Fruit fly (Drosophila melanogaster) whole organism, wandering third instar larva: ENCODE results near the gene CG10513.

Experiments used
- Abd-B ChIP-seq: fragments of >200 bp; optimal IDR thresholded peaks from 2 replicates; lab custom pipeline; 2017; ENCODE audit warnings: missing biosample characterization, missing genetic modification characterization
- CG9705 ChIP-seq: fragments of 200-800 bp; sonication (Bioruptor generic); optimal IDR thresholded peaks from 2 replicates; lab custom pipeline; 2018; ENCODE audit warnings: missing biosample characterization, mild to moderate bottlenecking, missing genetic modification characterization
- CrebA ChIP-seq: fragments of 200-800 bp; sonication (Bioruptor generic); optimal IDR thresholded peaks from 2 replicates; lab custom pipeline; 2016; ENCODE audit warnings: missing biosample characterization, mild to moderate bottlenecking, missing genetic modification characterization, borderline replicate concordance
- Dfd ChIP-seq: fragments of >200 bp; optimal IDR thresholded peaks from 2 replicates; lab custom pipeline; 2017; ENCODE audit warnings: missing biosample characterization, missing genetic modification characterization
- Dif ChIP-seq: fragments of 200-275, 200-300 bp; sonication (Bioruptor generic); optimal IDR thresholded peaks from 2 replicates; lab custom pipeline; 2018; ENCODE audit warnings: missing biosample characterization, missing genetic modification characterization; ENCODE audit not compliant: partially characterized antibody
- HLH106 ChIP-seq: fragments of 200-800 bp; optimal IDR thresholded peaks from 3 replicates; lab custom pipeline; 2019; ENCODE audit warnings: missing biosample characterization, mild to moderate bottlenecking, missing genetic modification characterization, moderate library complexity
- Hnf4 ChIP-seq: fragments of 200-800 bp; sonication (Bioruptor generic); optimal IDR thresholded peaks from 2 replicates; lab custom pipeline; 2016; ENCODE audit warnings: missing biosample characterization, mild to moderate bottlenecking, missing genetic modification characterization
- Hr78 ChIP-seq: fragments of >200 bp; optimal IDR thresholded peaks from 2 replicates; lab custom pipeline; 2017; ENCODE audit warnings: missing biosample characterization, missing genetic modification characterization
- Hr83 ChIP-seq: fragments of 200-300 bp; sonication (Bioruptor generic); optimal IDR thresholded peaks from 2 replicates; lab custom pipeline; 2016; ENCODE audit warnings: missing biosample characterization, mild to moderate bottlenecking, missing genetic modification characterization, moderate library complexity; ENCODE audit not compliant: poor library complexity, severe bottlenecking
- Jra ChIP-seq: sonication (Bioruptor generic); optimal IDR thresholded peaks from 2 replicates; lab custom pipeline; 2016; ENCODE audit warnings: missing biosample characterization, missing genetic modification characterization
- Mio ChIP-seq: sonication (Bioruptor generic); optimal IDR thresholded peaks from 2 replicates; lab custom pipeline; 2016; ENCODE audit warnings: missing biosample characterization, missing genetic modification characterization
- Myc ChIP-seq: fragments of >200 bp; optimal IDR thresholded peaks from 2 replicates; lab custom pipeline; 2017
- OdsH ChIP-seq: fragments of 200-800 bp; sonication (Bioruptor generic); optimal IDR thresholded peaks from 2 replicates; lab custom pipeline; 2016; ENCODE audit warnings: missing biosample characterization, mild to moderate bottlenecking, missing genetic modification characterization
- Rel ChIP-seq, 2 experiments: fragments of 200-800 bp; sonication (Bioruptor generic) in 1 of 2; optimal IDR thresholded peaks; 2 replicates in 1 of 2; 3 replicates in 1 of 2; lab custom pipeline; 2016 to 2019; ENCODE audit warnings: mild to moderate bottlenecking in 2 of 2, missing biosample characterization in 2 of 2, missing genetic modification characterization in 2 of 2, moderate library complexity in 1 of 2
- Sp1 ChIP-seq: fragments of 200-800 bp; sonication (Bioruptor generic); optimal IDR thresholded peaks from 3 replicates; lab custom pipeline; 2019; ENCODE audit warnings: missing biosample characterization, mild to moderate bottlenecking, missing genetic modification characterization, moderate library complexity
- Vsx2 ChIP-seq: fragments of 200-300, 225-300 bp; sonication (Bioruptor generic); optimal IDR thresholded peaks from 2 replicates; lab custom pipeline; 2018; ENCODE audit warnings: missing biosample characterization, missing genetic modification characterization; ENCODE audit not compliant: partially characterized antibody
- br ChIP-seq: fragments of 200-800 bp; sonication (Bioruptor generic); optimal IDR thresholded peaks from 2 replicates; lab custom pipeline; 2016; ENCODE audit warnings: missing biosample characterization, missing genetic modification characterization
- brk ChIP-seq: fragments of 200-800 bp; sonication (Bioruptor generic); optimal IDR thresholded peaks from 2 replicates; lab custom pipeline; 2016; ENCODE audit warnings: missing biosample characterization, mild to moderate bottlenecking, missing genetic modification characterization
- dl ChIP-seq, 2 experiments: fragments of 175-275, 200-275 bp in 1 of 2; fragments of 200-275 bp in 1 of 2; sonication (Bioruptor generic); optimal IDR thresholded peaks; lab custom pipeline; 2018; ENCODE audit warnings: mild to moderate bottlenecking in 2 of 2, missing biosample characterization in 2 of 2, missing genetic modification characterization in 2 of 2, moderate library complexity in 2 of 2; ENCODE audit not compliant: partially characterized antibody in 2 of 2, insufficient read depth in 1 of 2
- dmrt93B ChIP-seq: fragments of 200-800 bp; sonication (Bioruptor generic); optimal IDR thresholded peaks from 2 replicates; lab custom pipeline; 2018; ENCODE audit warnings: missing biosample characterization, mild to moderate bottlenecking, missing genetic modification characterization
- dsf ChIP-seq: sonication (Bioruptor generic); optimal IDR thresholded peaks from 2 replicates; lab custom pipeline; 2016; ENCODE audit warnings: missing biosample characterization, missing genetic modification characterization, borderline replicate concordance
- ey ChIP-seq: fragments of 200-800 bp; sonication (Bioruptor generic); optimal IDR thresholded peaks from 2 replicates; lab custom pipeline; 2016; ENCODE audit warnings: missing biosample characterization, missing genetic modification characterization
- foxo ChIP-seq, 2 experiments: fragments of 200-800 bp; sonication (Bioruptor generic); optimal IDR thresholded peaks; 2 replicates in 1 of 2; 3 replicates in 1 of 2; lab custom pipeline; 2016 to 2017; ENCODE audit warnings: missing biosample characterization in 2 of 2, missing genetic modification characterization in 2 of 2
- h ChIP-seq: fragments of 200-800 bp; sonication (Bioruptor generic); optimal IDR thresholded peaks from 3 replicates; lab custom pipeline; 2016; ENCODE audit warnings: missing biosample characterization, mild to moderate bottlenecking, missing genetic modification characterization
- jim ChIP-seq: fragments of 175-275, 200-325 bp; sonication (Bioruptor generic); optimal IDR thresholded peaks from 2 replicates; lab custom pipeline; 2016; ENCODE audit warnings: missing biosample characterization, mild to moderate bottlenecking, missing genetic modification characterization
- lola ChIP-seq: fragments of >200 bp; optimal IDR thresholded peaks from 2 replicates; lab custom pipeline; 2017; ENCODE audit warnings: missing biosample characterization, missing genetic modification characterization
- pan ChIP-seq: fragments of >200 bp; optimal IDR thresholded peaks from 2 replicates; lab custom pipeline; 2017
- psq ChIP-seq: fragments of 200-800 bp; sonication (Bioruptor generic); optimal IDR thresholded peaks from 3 replicates; lab custom pipeline; 2017; ENCODE audit warnings: missing biosample characterization, mild to moderate bottlenecking, missing genetic modification characterization, moderate library complexity
- rgr ChIP-seq: fragments of 200-800 bp; sonication (Bioruptor generic); optimal IDR thresholded peaks from 3 replicates; lab custom pipeline; 2016; ENCODE audit warnings: missing biosample characterization, mild to moderate bottlenecking, missing genetic modification characterization
- sage ChIP-seq: fragments of 200-800 bp; sonication (Bioruptor generic); optimal IDR thresholded peaks from 2 replicates; lab custom pipeline; 2016; ENCODE audit warnings: missing biosample characterization, mild to moderate bottlenecking, missing genetic modification characterization
- sv ChIP-seq: fragments of 200-800 bp; sonication (Bioruptor generic); optimal IDR thresholded peaks from 3 replicates; lab custom pipeline; 2016; ENCODE audit warnings: missing biosample characterization, missing genetic modification characterization
- tai ChIP-seq: sonication (Bioruptor generic); optimal IDR thresholded peaks from 2 replicates; lab custom pipeline; 2016; ENCODE audit warnings: missing biosample characterization, missing genetic modification characterization
- usp ChIP-seq: fragments of >200 bp; optimal IDR thresholded peaks from 2 replicates; lab custom pipeline; 2017; ENCODE audit warnings: missing biosample characterization, missing genetic modification characterization
- woc ChIP-seq: sonication (Bioruptor generic); optimal IDR thresholded peaks from 2 replicates; lab custom pipeline; 2016; ENCODE audit warnings: missing biosample characterization, mild to moderate bottlenecking, missing genetic modification characterization

Gene CG10513

dm6 chr3R:25277112-25277511, at the start of gene CG10513:
CG10513 (minus strand) TSS chr3R:25277212.
- TF ChIP-seq OdsH (GFP tag; lab: Kevin White, UChicago): no peak
- TF ChIP-seq tai (GFP tag; lab: Kevin White, UChicago): no peak
- TF ChIP-seq, all 38 proteins: peak for 0

dm6 chr3R:25322657-25323056, 45.6 kb upstream of the CG10513 start, which contains the start of gene CG10562:
CG10562 (minus strand) TSS chr3R:25322757.
- TF ChIP-seq Sp1 (GFP tag; lab: Kevin White, UChicago): no peak
- TF ChIP-seq lola: no peak
- no peak for TF ChIP-seq br (GFP tag; lab: Kevin White, UChicago)
- no peak for TF ChIP-seq CrebA (GFP tag; lab: Kevin White, UChicago)
- TF ChIP-seq rgr (GFP tag; lab: Kevin White, UChicago): no peak
- no peak for TF ChIP-seq Jra
- no peak for TF ChIP-seq Mio (GFP tag; lab: Kevin White, UChicago)
- TF ChIP-seq Abd-B: no peak
- TF ChIP-seq tai (GFP tag; lab: Kevin White, UChicago): no peak
- no peak for TF ChIP-seq Dfd (GFP tag; lab: Kevin White, UChicago)
- TF ChIP-seq Rel (GFP tag; optimal IDR thresholded peaks at IDR 0.05; lab: Kevin White, UChicago): no peak
- no peak for TF ChIP-seq Rel (tag; optimal IDR thresholded peaks at IDR 0.05; lab: Kevin White, UChicago)
- no peak for TF ChIP-seq woc
- TF ChIP-seq sv (GFP tag; lab: Kevin White, UChicago): no peak
- TF ChIP-seq foxo (GFP tag; optimal IDR thresholded peaks at IDR 0.05; lab: Kevin White, UChicago): no peak
- no peak for TF ChIP-seq jim (GFP tag; lab: Kevin White, UChicago)
- no peak for TF ChIP-seq Dif (GFP tag; lab: Kevin White, UChicago)
- no peak for TF ChIP-seq Hr83 (GFP tag; lab: Kevin White, UChicago)
- TF ChIP-seq ey (GFP tag; lab: Kevin White, UChicago): no peak

- TF ChIP-seq Myc (lab: Kevin White, UChicago): no peak
- no peak for TF ChIP-seq Hnf4 (GFP tag; lab: Kevin White, UChicago)
- TF ChIP-seq ey (GFP tag; lab: Kevin White, UChicago): no peak
- no peak for TF ChIP-seq brk
- no peak for TF ChIP-seq Abd-B
- no peak for TF ChIP-seq Dfd (GFP tag; lab: Kevin White, UChicago)
- no peak for TF ChIP-seq Hr78 (GFP tag; lab: Kevin White, UChicago)
- no peak for TF ChIP-seq sage
- TF ChIP-seq OdsH (GFP tag; lab: Kevin White, UChicago): no peak
- TF ChIP-seq dsf (GFP tag; lab: Kevin White, UChicago): no peak
- no peak for TF ChIP-seq pan (lab: Kevin White, UChicago)
- no peak for TF ChIP-seq br (GFP tag; lab: Kevin White, UChicago)
- no peak for TF ChIP-seq h
- TF ChIP-seq Dif (GFP tag; lab: Kevin White, UChicago): no peak
Observed at dm6 chr3R:25321681-25322080, 44.7 kb upstream of the CG10513 start.

dm6 chr3R:25320898-25321297, 43.9 kb upstream of the CG10513 start:
- no peak for TF ChIP-seq Abd-B
- TF ChIP-seq Rel (GFP tag; optimal IDR thresholded peaks at IDR 0.05; lab: Kevin White, UChicago): no peak
- TF ChIP-seq Rel (tag; optimal IDR thresholded peaks at IDR 0.05; lab: Kevin White, UChicago): peak; percentile 83
- TF ChIP-seq HLH106 (tag; lab: Kevin White, UChicago): no peak
- no peak for TF ChIP-seq jim (GFP tag; lab: Kevin White, UChicago)
- no peak for TF ChIP-seq CrebA (GFP tag; lab: Kevin White, UChicago)

dm6 chr3R:25320051-25320705, 43.2 kb upstream of the CG10513 start, which contains the start of gene CG10560:
CG10560 (minus strand) TSS chr3R:25320101.
- TF ChIP-seq jim (GFP tag; lab: Kevin White, UChicago): no peak
- TF ChIP-seq psq (GFP tag; lab: Kevin White, UChicago): no peak
- no peak for TF ChIP-seq OdsH (GFP tag; lab: Kevin White, UChicago)
- no peak for TF ChIP-seq Myc (lab: Kevin White, UChicago)
- no peak for TF ChIP-seq Dfd (GFP tag; lab: Kevin White, UChicago)
- TF ChIP-seq Hr83 (GFP tag; lab: Kevin White, UChicago): no peak
- TF ChIP-seq h: no peak
- no peak for TF ChIP-seq dl (GFP tag; optimal IDR thresholded peaks at IDR 0.05; lab: Kevin White, UChicago; ENCODE audit: insufficient read depth in 1 of 2, partially characterized antibody in 2 of 2)
- TF ChIP-seq CG9705 (GFP tag; lab: Kevin White, UChicago): no peak
- TF ChIP-seq dmrt93B: no peak
- no peak for TF ChIP-seq Vsx2
- TF ChIP-seq Hr78 (GFP tag; lab: Kevin White, UChicago): no peak
- TF ChIP-seq usp: no peak
- TF ChIP-seq woc: no peak
- no peak for TF ChIP-seq Sp1 (GFP tag; lab: Kevin White, UChicago)
- TF ChIP-seq Abd-B: no peak
- TF ChIP-seq Rel (GFP tag; optimal IDR thresholded peaks at IDR 0.05; lab: Kevin White, UChicago): no peak
- no peak for TF ChIP-seq Rel (tag; optimal IDR thresholded peaks at IDR 0.05; lab: Kevin White, UChicago)
- TF ChIP-seq br (GFP tag; lab: Kevin White, UChicago): no peak
- TF ChIP-seq Dif (GFP tag; lab: Kevin White, UChicago): no peak
